Worm (Caenorhabditis elegans) whole organism, young adult: Measurements from ENCODE around the gene daf-38.

Source experiments
- B0019.2 ChIP-seq: fragments of 200-800 bp; sonication (Bioruptor generic); conservative IDR thresholded peaks from 2 replicates; pipeline ENCODE4 v1.3.6; 2022; ENCODE audit warnings: missing genetic modification reagents, missing genetic modification characterization, missing compliant biosample characterization
- B0035.1 ChIP-seq: sonication (generic microtip); optimal IDR thresholded peaks from 2 replicates; lab custom pipeline; 2016; ENCODE audit warnings: missing genetic modification characterization, mild to moderate bottlenecking, missing compliant biosample characterization, missing genotype, missing genetic modification reagents
- B0336.3 ChIP-seq: fragments of 200-800 bp; sonication (Bioruptor generic); IDR thresholded peaks from 2 replicates; pipeline ENCODE4 v1.3.6; 2022; ENCODE audit warnings: missing genetic modification characterization, missing compliant biosample characterization
- C06A6.2 ChIP-seq: fragments of 200-800 bp; sonication (Bioruptor generic); conservative IDR thresholded peaks from 2 replicates; pipeline ENCODE4 v1.3.6; 2022; ENCODE audit warnings: missing genetic modification characterization, missing compliant biosample characterization
- F33H1.4 ChIP-seq: fragments of 200-800 bp; sonication (Bioruptor generic); IDR thresholded peaks from 2 replicates; pipeline ENCODE4 v1.3.6; 2022; ENCODE audit warnings: missing genetic modification reagents, missing genetic modification characterization, missing compliant biosample characterization
- F37B4.10 ChIP-seq: fragments of 200-800 bp; sonication (Bioruptor generic); IDR thresholded peaks from 2 replicates; pipeline ENCODE4 v1.3.6; 2022; ENCODE audit warnings: missing genetic modification characterization, missing compliant biosample characterization
- F49E8.2 ChIP-seq: sonication (generic microtip); optimal IDR thresholded peaks from 3 replicates; lab custom pipeline; 2017; ENCODE audit warnings: missing genetic modification characterization, mild to moderate bottlenecking, missing compliant biosample characterization, antibody characterized with exemption, moderate library complexity; ENCODE audit not compliant: insufficient read depth
- T07F8.4 ChIP-seq: sonication (generic microtip); optimal IDR thresholded peaks from 2 replicates; lab custom pipeline; 2016; ENCODE audit warnings: mild to moderate bottlenecking, missing genetic modification characterization, moderate library complexity, missing compliant biosample characterization
- Y53F4B.3 ChIP-seq: fragments of 200-800 bp; sonication (Bioruptor generic); IDR thresholded peaks from 2 replicates; pipeline ENCODE4 v1.3.6; 2022; ENCODE audit warnings: missing genetic modification reagents, missing genetic modification characterization, missing compliant biosample characterization
- Y53G8AR.9 ChIP-seq: fragments of 200-800 bp; sonication (Bioruptor generic); conservative IDR thresholded peaks from 2 replicates; pipeline ENCODE4 v1.3.6; 2022; ENCODE audit warnings: missing genetic modification reagents, missing genetic modification characterization, missing compliant biosample characterization
- Y79H2A.3 ChIP-seq: fragments of 200-800 bp; sonication (Bioruptor generic); conservative IDR thresholded peaks from 2 replicates; pipeline ENCODE4 v1.3.6; 2022; ENCODE audit warnings: missing genetic modification reagents, missing genetic modification characterization, missing compliant biosample characterization
- ZK185.1 ChIP-seq: sonication (generic microtip); optimal IDR thresholded peaks from 2 replicates; lab custom pipeline; 2016; ENCODE audit warnings: mild to moderate bottlenecking, missing genetic modification characterization, missing compliant biosample characterization; ENCODE audit not compliant: poor library complexity, severe bottlenecking
- aptf-3 ChIP-seq: fragments of 200-800 bp; sonication (Bioruptor generic); IDR thresholded peaks from 2 replicates; pipeline ENCODE4 v1.3.6; 2022; ENCODE audit warnings: missing genetic modification characterization, missing compliant biosample characterization
- attf-6 ChIP-seq: fragments of 200-800 bp; sonication (Bioruptor generic); IDR thresholded peaks from 2 replicates; pipeline ENCODE4 v1.3.6; 2022; ENCODE audit warnings: missing genetic modification reagents, missing genetic modification characterization, missing compliant biosample characterization
- bed-1 ChIP-seq: fragments of 200-800 bp; sonication (Bioruptor generic); IDR thresholded peaks from 2 replicates; pipeline ENCODE4 v1.3.6; 2022; ENCODE audit warnings: missing genetic modification reagents, missing genetic modification characterization, missing compliant biosample characterization
- ceh-40 ChIP-seq: fragments of 200-800 bp; sonication (Bioruptor generic); IDR thresholded peaks from 2 replicates; pipeline ENCODE4 v1.3.6; 2022; ENCODE audit warnings: missing genetic modification characterization, missing compliant biosample characterization
- ceh-79 ChIP-seq: sonication (generic microtip); optimal IDR thresholded peaks from 2 replicates; lab custom pipeline; 2017; ENCODE audit warnings: mild to moderate bottlenecking, missing genetic modification characterization, missing compliant biosample characterization
- egl-18 ChIP-seq: fragments of 200-800 bp; sonication (Bioruptor generic); IDR thresholded peaks from 2 replicates; pipeline ENCODE4 v1.3.6; 2022; ENCODE audit warnings: missing genetic modification reagents, missing genetic modification characterization, missing compliant biosample characterization
- hmg-20 ChIP-seq: fragments of 200-800 bp; sonication (Bioruptor generic); IDR thresholded peaks from 2 replicates; pipeline ENCODE4 v1.3.6; 2022; ENCODE audit warnings: missing genetic modification reagents, missing genetic modification characterization, missing compliant biosample characterization
- hsf-1 ChIP-seq: fragments of 200-800 bp; sonication (Bioruptor generic); IDR thresholded peaks from 2 replicates; pipeline ENCODE4 v1.3.6; 2022; ENCODE audit warnings: missing genetic modification reagents, missing genetic modification characterization, missing compliant biosample characterization
- lin-35 ChIP-seq, 3 experiments: fragments of 150-350 bp in 2 of 3; sonication (generic microtip) in 1 of 3; optimal IDR thresholded peaks; 2 replicates each; lab custom pipeline; 2014 to 2018; ENCODE audit warnings: missing biosample characterization in 3 of 3, missing genetic modification characterization in 3 of 3, missing genetic modification reagents in 3 of 3
- lin-54 ChIP-seq: fragments of 200-800 bp; sonication (Bioruptor generic); optimal IDR thresholded peaks from 2 replicates; lab custom pipeline; 2018; ENCODE audit warnings: mild to moderate bottlenecking, missing genetic modification characterization, missing compliant biosample characterization
- madf-3 ChIP-seq: fragments of 200-800 bp; sonication (Bioruptor generic); IDR thresholded peaks from 2 replicates; pipeline ENCODE4 v1.3.6; 2022; ENCODE audit warnings: missing genetic modification reagents, missing genetic modification characterization, missing compliant biosample characterization
- mes-4 ChIP-seq: sonication (generic microtip); optimal IDR thresholded peaks from 2 replicates; lab custom pipeline; 2016; ENCODE audit warnings: missing genotype, missing genetic modification characterization, missing compliant biosample characterization
- nhr-179 ChIP-seq: sonication (generic microtip); optimal IDR thresholded peaks from 2 replicates; lab custom pipeline; 2016; ENCODE audit warnings: mild to moderate bottlenecking, missing genetic modification characterization, missing compliant biosample characterization
- nhr-80 ChIP-seq: sonication (generic microtip); optimal IDR thresholded peaks from 2 replicates; lab custom pipeline; 2016; ENCODE audit warnings: missing genetic modification characterization, missing compliant biosample characterization
- pbrm-1 ChIP-seq: fragments of 200-800 bp; sonication (Bioruptor generic); IDR thresholded peaks from 2 replicates; pipeline ENCODE4 v1.3.6; 2022; ENCODE audit warnings: missing genetic modification reagents, missing genetic modification characterization, missing compliant biosample characterization
- pha-4 ChIP-seq: fragments of 150-350 bp; sonication (generic microtip); optimal IDR thresholded peaks from 2 replicates; lab custom pipeline; 2014; ENCODE audit warnings: missing biosample characterization, missing genetic modification reagents, missing genetic modification characterization
- rcor-1 ChIP-seq: fragments of 200-800 bp; sonication (Bioruptor generic); IDR thresholded peaks from 2 replicates; pipeline ENCODE4 v1.3.6; 2022; ENCODE audit warnings: missing genetic modification reagents, missing genetic modification characterization, missing compliant biosample characterization
- sea-2 ChIP-seq: fragments of 200-800 bp; sonication (Bioruptor generic); IDR thresholded peaks from 2 replicates; pipeline ENCODE4 v1.3.6; 2022; ENCODE audit warnings: missing genetic modification characterization, missing compliant biosample characterization
- snpc-1.1 ChIP-seq: sonication (generic microtip); optimal IDR thresholded peaks from 2 replicates; lab custom pipeline; 2017; ENCODE audit warnings: missing genetic modification characterization, mild to moderate bottlenecking, missing compliant biosample characterization, antibody characterized with exemption, moderate library complexity, missing genotype, missing genetic modification reagents; ENCODE audit not compliant: insufficient read depth
- snpc-4 ChIP-seq, 5 experiments: fragments of 150-350 bp in 1 of 5; sonication (generic microtip) in 4 of 5; optimal IDR thresholded peaks; 2 replicates each; lab custom pipeline; 2014 to 2018; ENCODE audit warnings: missing genetic modification characterization in 5 of 5, missing biosample characterization in 3 of 5, antibody characterized with exemption in 2 of 5, mild to moderate bottlenecking in 2 of 5, missing compliant biosample characterization in 2 of 5, missing genotype in 2 of 5, moderate library complexity in 2 of 5, missing genetic modification reagents in 1 of 5
- tbx-9 ChIP-seq: sonication (generic microtip); optimal IDR thresholded peaks from 2 replicates; lab custom pipeline; 2016; ENCODE audit warnings: borderline replicate concordance, missing genetic modification characterization, inconsistent platforms, missing compliant biosample characterization
- unc-62 ChIP-seq: fragments of 150-350 bp; optimal IDR thresholded peaks from 2 replicates; lab custom pipeline; 2014; ENCODE audit warnings: missing biosample characterization, missing genetic modification reagents, missing genetic modification characterization
- zfh-2 ChIP-seq: fragments of 200-800 bp; sonication (Bioruptor generic); conservative IDR thresholded peaks from 2 replicates; pipeline ENCODE4 v1.3.6; 2022; ENCODE audit warnings: missing genetic modification reagents, missing genetic modification characterization, missing compliant biosample characterization
- ztf-18 ChIP-seq: sonication (generic microtip); optimal IDR thresholded peaks from 2 replicates; lab custom pipeline; 2016; ENCODE audit warnings: missing genotype, mild to moderate bottlenecking, missing genetic modification characterization, missing compliant biosample characterization
- ztf-3 ChIP-seq: fragments of 200-800 bp; sonication (Bioruptor generic); optimal IDR thresholded peaks from 2 replicates; lab custom pipeline; 2018; ENCODE audit warnings: mild to moderate bottlenecking, missing genetic modification characterization, missing compliant biosample characterization

daf-38 gene

DNA sequence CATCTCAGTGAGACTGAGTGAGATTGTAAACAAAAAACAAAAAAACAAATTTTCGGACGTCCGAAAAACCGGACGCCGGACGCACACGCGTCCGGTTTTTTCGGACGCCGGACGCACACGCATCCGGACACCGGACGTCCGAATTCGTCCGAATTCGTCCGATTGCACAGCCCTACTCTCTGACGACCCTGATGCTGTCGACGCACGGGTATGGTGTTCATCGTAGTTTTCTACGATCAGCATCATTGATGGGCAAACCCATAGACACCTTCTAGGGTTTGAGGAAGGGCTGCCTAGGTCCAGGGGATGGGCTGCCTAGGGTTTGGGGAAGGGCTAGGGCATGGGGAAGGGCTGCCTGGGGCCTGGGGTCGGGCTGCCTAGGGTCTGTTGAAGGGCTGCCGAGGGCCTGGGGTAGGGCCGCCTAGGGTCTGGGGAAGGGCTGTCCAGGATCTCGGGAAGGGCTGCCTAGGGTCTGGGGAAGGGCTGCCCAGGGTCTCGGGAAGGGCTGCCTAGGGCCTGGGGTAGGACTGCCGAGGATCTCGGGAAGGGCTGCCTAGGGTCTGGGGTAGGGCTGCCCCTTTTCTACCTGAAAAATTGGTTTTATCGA, 34.1 kb downstream of the daf-38 start (continued):
- 0 out of 2 replicates have a peak, but pooled peaks have one; percentile 86 for TF ChIP-seq F37B4.10 (GFP tag; lab: Robert Waterston, UW)
- no peak for TF ChIP-seq T07F8.4
- TF ChIP-seq pha-4, result no peak
- peak; percentile 96 for TF ChIP-seq zfh-2 (GFP tag; lab: Robert Waterston, UW)
- no peak; the same call in 1 of the 2 replicates for TF ChIP-seq hsf-1 (GFP tag; lab: Robert Waterston, UW)
- 0 out of 2 replicates have a peak, but pooled peaks have one; percentile 37 for TF ChIP-seq hmg-20 (GFP tag; lab: Robert Waterston, UW)
- TF ChIP-seq F33H1.4 (GFP tag; lab: Robert Waterston, UW), result 0 out of 2 replicates have a peak, but pooled peaks have one; percentile 11
- TF ChIP-seq ZK185.1 (tag; lab: Kevin White, UChicago), result no peak
- TF ChIP-seq F49E8.2 (tag; lab: Kevin White, UChicago), result no peak
- TF ChIP-seq lin-54, result no peak
- TF ChIP-seq B0019.2 (GFP tag; lab: Robert Waterston, UW), result no peak
- TF ChIP-seq C06A6.2, result no peak
- no peak for TF ChIP-seq egl-18 (GFP tag; lab: Robert Waterston, UW)
- TF ChIP-seq ceh-79 (tag; lab: Kevin White, UChicago), result no peak
- TF ChIP-seq ceh-40 (GFP tag; lab: Robert Waterston, UW), result no peak
- no peak for TF ChIP-seq ztf-3 (GFP tag; lab: Kevin White, UChicago)
- TF ChIP-seq lin-35 (GFP tag; optimal IDR thresholded peaks at IDR 0.05; lab: Kevin White, UChicago), result no peak
- no peak for TF ChIP-seq rcor-1 (GFP tag; lab: Robert Waterston, UW)
- no peak for TF ChIP-seq tbx-9
- no peak for TF ChIP-seq ztf-18 (tag; lab: Kevin White, UChicago)
- no peak for TF ChIP-seq unc-62 (GFP tag; lab: Kevin White, UChicago)
- no peak for TF ChIP-seq mes-4 (tag; lab: Kevin White, UChicago)
- peak; percentile 76; the same call in 1 of the 2 replicates for TF ChIP-seq aptf-3 (GFP tag; lab: Robert Waterston, UW)
- 0 out of 2 replicates have a peak, but pooled peaks have one; percentile 16 for TF ChIP-seq Y79H2A.3 (GFP tag; lab: Robert Waterston, UW)
- TF ChIP-seq nhr-80, result no peak
- no peak for TF ChIP-seq B0035.1 (tag; lab: Kevin White, UChicago)
- TF ChIP-seq snpc-1.1, result no peak
- TF ChIP-seq Y53F4B.3, result no peak
- no peak for TF ChIP-seq nhr-179 (tag; lab: Kevin White, UChicago)
- no peak for TF ChIP-seq bed-1 (GFP tag; lab: Robert Waterston, UW)
- TF ChIP-seq, all 124 proteins: peak for 18

DNA sequence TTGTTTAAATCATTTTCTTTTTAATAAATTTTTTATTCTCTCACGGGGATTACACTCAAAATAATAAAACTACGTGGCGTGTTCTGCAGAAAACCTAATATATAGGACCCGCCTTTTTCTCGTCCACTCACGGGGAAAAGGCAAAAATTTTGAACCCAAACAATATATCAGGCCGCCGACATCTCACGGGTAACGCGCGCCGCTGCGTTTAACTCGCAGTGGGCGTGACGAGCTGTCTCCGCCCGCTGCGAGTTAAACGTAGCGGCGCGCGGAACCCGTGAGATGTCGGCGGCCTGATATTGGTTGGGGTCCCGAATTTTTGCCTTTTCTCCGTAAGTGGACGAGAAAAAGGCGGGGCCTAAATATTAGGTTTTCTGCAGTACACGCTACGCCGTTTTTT, 41.6 kb downstream of the daf-38 start:
- no peak for TF ChIP-seq madf-3 (GFP tag; lab: Robert Waterston, UW)
- TF ChIP-seq Y53G8AR.9 (GFP tag; lab: Robert Waterston, UW), result no peak
- no peak for TF ChIP-seq B0336.3 (GFP tag; lab: Robert Waterston, UW)
- TF ChIP-seq attf-6 (GFP tag; lab: Robert Waterston, UW), result 0 out of 2 replicates have a peak, but pooled peaks have one; percentile 16
- 0 out of 2 replicates have a peak, but pooled peaks have one; percentile 16 for TF ChIP-seq pbrm-1 (GFP tag; lab: Robert Waterston, UW)
- no peak for TF ChIP-seq snpc-4 (GFP tag; optimal IDR thresholded peaks at IDR 0.05; lab: Kevin White, UChicago)
- TF ChIP-seq snpc-4 (tag; optimal IDR thresholded peaks at IDR 0.05; lab: Kevin White, UChicago), result peak in 2 of 4 experiments; percentile 15 to 91
- TF ChIP-seq sea-2 (GFP tag; lab: Robert Waterston, UW), result no peak
